Worm (Caenorhabditis elegans): ENCODE measurements around the gene F10D7.4.

The F10D7.4 gene

ce11 chrX:17420585-17421459, 38.9 kb upstream of the F10D7.4 start (continued):
- no peak for TF ChIP-seq sptf-2 (GFP tag; optimal IDR thresholded peaks at IDR 0.05)

- no peak for TF ChIP-seq B0035.1 (tag; optimal IDR thresholded peaks at IDR 0.05)
- TF ChIP-seq ceh-91 (GFP tag; IDR thresholded peaks at IDR 0.05) = no peak
- 0 out of 2 replicates have a peak, but pooled peaks have one; percentile 16 for TF ChIP-seq Y53G8AR.9 (GFP tag; conservative IDR thresholded peaks at IDR 0.05)
- peak; percentile 70 for TF ChIP-seq ama-1 (optimal IDR thresholded peaks at IDR 0.05)
- no peak for TF ChIP-seq ama-1 (GFP tag; optimal IDR thresholded peaks at IDR 0.05)
- peak; percentile 57; the same call in 1 of the 2 replicates for TF ChIP-seq lin-26 (GFP tag; IDR thresholded peaks at IDR 0.05)
- peak; percentile 38 for TF ChIP-seq chd-7 (tag; optimal IDR thresholded peaks at IDR 0.05)
- TF ChIP-seq madf-10 (tag; optimal IDR thresholded peaks at IDR 0.05) = no peak
- TF ChIP-seq gei-17 (GFP tag; optimal IDR thresholded peaks at IDR 0.05) = peak; percentile 49
- TF ChIP-seq ZK185.1 (tag; optimal IDR thresholded peaks at IDR 0.05; ENCODE audit: poor library complexity, severe bottlenecking) = peak; percentile 28
- TF ChIP-seq lin-40 (tag; optimal IDR thresholded peaks at IDR 0.05) = peak; percentile 47
- TF ChIP-seq hlh-26 (GFP tag; conservative IDR thresholded peaks at IDR 0.05) = no peak
- TF ChIP-seq pbrm-1 (GFP tag; IDR thresholded peaks at IDR 0.05) = peak; percentile 34; the same call in 1 of the 2 replicates
- TF ChIP-seq ekl-4 (GFP tag; IDR thresholded peaks at IDR 0.05) = 0 out of 2 replicates have a peak, but pooled peaks have one; percentile 7
- 0 out of 2 replicates have a peak, but pooled peaks have one; percentile 3 for TF ChIP-seq mcd-1 (GFP tag; IDR thresholded peaks at IDR 0.05)
- TF ChIP-seq egl-18 (GFP tag; IDR thresholded peaks at IDR 0.05) = no peak
- peak; percentile 68 for TF ChIP-seq ztf-26 (tag; optimal IDR thresholded peaks at IDR 0.05)
- TF ChIP-seq ztf-25 (GFP tag; IDR thresholded peaks at IDR 0.05) = no peak
- peak; percentile 26 for TF ChIP-seq nhr-27 (tag; optimal IDR thresholded peaks at IDR 0.05)
- TF ChIP-seq somi-1 (GFP tag; optimal IDR thresholded peaks at IDR 0.05) = peak; percentile 11
- TF ChIP-seq mel-28 (tag; optimal IDR thresholded peaks at IDR 0.05; ENCODE audit: borderline replicate concordance) = no peak
- 0 out of 2 replicates have a peak, but pooled peaks have one; percentile 7 for TF ChIP-seq Y56A3A.18 (GFP tag; IDR thresholded peaks at IDR 0.05)
- TF ChIP-seq lin-35 (GFP tag; optimal IDR thresholded peaks at IDR 0.05) = peak in 1 of 3 experiments; percentile 18
- no peak for TF ChIP-seq T07F8.4 (tag; optimal IDR thresholded peaks at IDR 0.05)
- TF ChIP-seq nfya-1 (tag; optimal IDR thresholded peaks at IDR 0.05; ENCODE audit: borderline replicate concordance, insufficient read depth) = no peak
- TF ChIP-seq ceh-40 (GFP tag; IDR thresholded peaks at IDR 0.05) = 0 out of 2 replicates have a peak, but pooled peaks have one; percentile 14
- no peak for TF ChIP-seq hmg-20 (GFP tag; IDR thresholded peaks at IDR 0.05)
- TF ChIP-seq B0019.2 (GFP tag; conservative IDR thresholded peaks at IDR 0.05) = no peak
- no peak for TF ChIP-seq Y79H2A.3 (GFP tag; conservative IDR thresholded peaks at IDR 0.05)
- TF ChIP-seq atf-7 (tag; optimal IDR thresholded peaks at IDR 0.05) = no peak
These were observed 38.1 kb upstream of the F10D7.4 start for ce11 chrX:17419813-17420584.

ce11 chrX:17417505-17418004, 35.7 kb upstream of the F10D7.4 start:
- no peak for TF ChIP-seq ceh-40 (GFP tag; IDR thresholded peaks at IDR 0.05)
- no peak for TF ChIP-seq sdz-38 (tag; optimal IDR thresholded peaks at IDR 0.05)
- TF ChIP-seq lsl-1 (GFP tag; optimal IDR thresholded peaks at IDR 0.05) = no peak
- TF ChIP-seq attf-3 (GFP tag; conservative IDR thresholded peaks at IDR 0.05) = no peak
- no peak for TF ChIP-seq mes-4 (tag; optimal IDR thresholded peaks at IDR 0.05)
- TF ChIP-seq C17E4.6 (GFP tag; IDR thresholded peaks at IDR 0.05) = no peak
- no peak for TF ChIP-seq egrh-3 (GFP tag; IDR thresholded peaks at IDR 0.05)
- TF ChIP-seq bed-2 (GFP tag; IDR thresholded peaks at IDR 0.05) = no peak
- no peak for TF ChIP-seq gei-17 (GFP tag; optimal IDR thresholded peaks at IDR 0.05)
- TF ChIP-seq rec-8 (tag; optimal IDR thresholded peaks at IDR 0.05) = no peak
- no peak for TF ChIP-seq lin-40 (tag; optimal IDR thresholded peaks at IDR 0.05)
- no peak for TF ChIP-seq zim-3 (tag; optimal IDR thresholded peaks at IDR 0.05)
